Fruit fly (Drosophila melanogaster): Measurements from ENCODE around the gene Mrtf.

- TF ChIP-seq cnc (optimal IDR thresholded peaks at IDR 0.05) (no peak), CG12768 (GFP tag; optimal IDR thresholded peaks at IDR 0.05) (no peak), CG1620 (GFP tag; optimal IDR thresholded peaks at IDR 0.05) (no peak), ovo (GFP tag; optimal IDR thresholded peaks at IDR 0.05) (no peak), kay (GFP tag; ENCODE audit: borderline replicate concordance) (no peak), CG7045 (GFP tag; optimal IDR thresholded peaks at IDR 0.05) (no peak), toe (GFP tag; optimal IDR thresholded peaks at IDR 0.05) (no peak), Mnt (GFP tag; optimal IDR thresholded peaks at IDR 0.05) (no peak)
Measured at dm6 chr3L:2762122-2762521, 4.2 kb downstream of the Mrtf start.

Data from whole organism, adult.